Fruit fly (Drosophila melanogaster): ENCODE results near the gene spidey.

DNA sequence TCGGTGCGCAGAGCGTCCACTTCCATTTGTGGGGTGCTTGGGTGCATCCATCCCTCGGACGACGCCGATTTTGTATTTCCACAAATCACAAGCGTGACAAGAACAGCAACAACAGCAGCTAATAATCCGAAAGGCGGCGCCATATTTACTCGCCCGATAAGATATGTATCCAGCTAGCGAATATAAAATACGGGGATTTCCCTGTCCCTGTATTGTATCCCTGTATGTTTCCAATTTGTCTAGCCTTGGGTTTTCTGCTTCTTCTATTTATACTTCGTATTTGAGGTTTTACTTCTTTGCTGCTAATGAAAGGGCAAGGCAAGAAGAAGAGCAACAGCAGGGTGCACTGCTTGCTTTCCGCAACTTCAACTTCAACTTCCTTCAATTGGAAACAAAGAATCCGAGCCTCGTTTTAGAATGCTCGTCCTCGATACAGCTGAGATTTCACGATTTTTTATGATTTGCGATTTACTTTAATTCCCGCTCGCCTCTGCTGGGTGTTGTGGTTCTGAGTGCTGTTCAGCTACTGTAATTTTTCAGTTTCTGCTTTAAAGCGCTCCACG is 35.5 kb downstream of the spidey start:
- no peak for TF ChIP-seq Myc (optimal IDR thresholded peaks at IDR 0.05)
- no peak for TF ChIP-seq Sin3A (optimal IDR thresholded peaks at IDR 0.05)
- TF ChIP-seq ttk (optimal IDR thresholded peaks at IDR 0.05), result no peak
- no peak for TF ChIP-seq psq (optimal IDR thresholded peaks at IDR 0.05)
- no peak for TF ChIP-seq h (optimal IDR thresholded peaks at IDR 0.05)
- TF ChIP-seq insv (optimal IDR thresholded peaks at IDR 0.05), result no peak

Data from Kc167 (cell line).